Fruit fly (Drosophila melanogaster): ENCODE results near the gene CG18545.
"Not testable (repeated sequence)": the region's sequence is repeated elsewhere in the genome, so short reads cannot be mapped to it uniquely, and the experiment has no call there.

The CG18545 gene

dm6 chr3R:10340649-10341048 lies at the start of gene CG18545:
Gene CG18545 (plus strand): TSS chr3R:10340949.
- TF ChIP-seq CG7368, CG31627, cyc (GFP tag; optimal IDR thresholded peaks at IDR 0.05): not testable (repeated sequence)

- TF ChIP-seq OdsH (GFP tag; optimal IDR thresholded peaks at IDR 0.05) = no peak
- no peak for TF ChIP-seq Gug (GFP tag; IDR thresholded peaks at IDR 0.05)
- no peak for TF ChIP-seq CG9139 (GFP tag; optimal IDR thresholded peaks at IDR 0.05)
- no peak for TF ChIP-seq ss (GFP tag; optimal IDR thresholded peaks at IDR 0.05)
- TF ChIP-seq dsx (GFP tag; optimal IDR thresholded peaks at IDR 0.05; ENCODE audit: poor library complexity, severe bottlenecking) = no peak
- no peak for TF ChIP-seq CG1621 (tag; optimal IDR thresholded peaks at IDR 0.05)
- no peak for TF ChIP-seq CG6854 (GFP tag; optimal IDR thresholded peaks at IDR 0.05)
- no peak for TF ChIP-seq Hr39 (GFP tag; optimal IDR thresholded peaks at IDR 0.05)
- no peak for TF ChIP-seq lz (GFP tag; optimal IDR thresholded peaks at IDR 0.05)
- no peak for TF ChIP-seq CG6276 (GFP tag; optimal IDR thresholded peaks at IDR 0.05)
- TF ChIP-seq eg (GFP tag; IDR thresholded peaks at IDR 0.05) = no peak
- TF ChIP-seq CG4318 (GFP tag; optimal IDR thresholded peaks at IDR 0.05) = no peak
Observed at dm6 chr3R:10311076-10311744, 29.5 kb upstream of the CG18545 start, which contains the start of gene CG6293. Gene CG6293 (minus strand): TSS chr3R:10311613.

- TF ChIP-seq topi (GFP tag; optimal IDR thresholded peaks at IDR 0.05) (no peak), CG11762 (GFP tag; optimal IDR thresholded peaks at IDR 0.05; ENCODE audit: insufficient read depth) (no peak), CG10669 (GFP tag; optimal IDR thresholded peaks at IDR 0.05) (no peak), CG8119 (GFP tag; IDR thresholded peaks at IDR 0.05) (no peak), cyc (GFP tag; optimal IDR thresholded peaks at IDR 0.05) (no peak), lz (GFP tag; optimal IDR thresholded peaks at IDR 0.05) (no peak), CG8632 (GFP tag; optimal IDR thresholded peaks at IDR 0.05) (no peak), acj6 (GFP tag; optimal IDR thresholded peaks at IDR 0.05) (no peak), CG16779 (tag; optimal IDR thresholded peaks at IDR 0.05) (no peak), fkh (GFP tag; optimal IDR thresholded peaks at IDR 0.05) (no peak), fd59A (GFP tag; optimal IDR thresholded peaks at IDR 0.05) (no peak), CG6276 (GFP tag; optimal IDR thresholded peaks at IDR 0.05) (no peak), fd85E (GFP tag; optimal IDR thresholded peaks at IDR 0.05) (no peak), Eip93F (GFP tag; optimal IDR thresholded peaks at IDR 0.05) (no peak), CG6854 (GFP tag; optimal IDR thresholded peaks at IDR 0.05) (no peak), achi (GFP tag; optimal IDR thresholded peaks at IDR 0.05) (no peak), Eip78C (GFP tag) (no peak), CG6808 (GFP tag; optimal IDR thresholded peaks at IDR 0.05) (no peak)
Observed at dm6 chr3R:10311745-10312088, 29.0 kb upstream of the CG18545 start.

- TF ChIP-seq CG11294 (GFP tag; IDR thresholded peaks at IDR 0.05) = no peak
- no peak for TF ChIP-seq lz (GFP tag; optimal IDR thresholded peaks at IDR 0.05)
- TF ChIP-seq achi (GFP tag; optimal IDR thresholded peaks at IDR 0.05) = peak; percentile 97
- TF ChIP-seq svp (GFP tag) = no peak
- peak; percentile 96 for TF ChIP-seq fkh (GFP tag; optimal IDR thresholded peaks at IDR 0.05)
Observed at dm6 chr3R:10330734-10331642, 9.8 kb upstream of the CG18545 start, which contains the start of the genes Bruce and CG12818. Gene Bruce (minus strand): TSS chr3R:10331353. Gene CG12818 (plus strand): TSS chr3R:10331581.

- TF ChIP-seq vri (GFP tag; optimal IDR thresholded peaks at IDR 0.05) (no peak), Sox102F (GFP tag; optimal IDR thresholded peaks at IDR 0.05) (no peak), CG8119 (GFP tag; IDR thresholded peaks at IDR 0.05) (no peak), CG3919 (GFP tag; optimal IDR thresholded peaks at IDR 0.05) (no peak), dsx (GFP tag; optimal IDR thresholded peaks at IDR 0.05; ENCODE audit: poor library complexity, severe bottlenecking) (no peak), Eip93F (GFP tag; optimal IDR thresholded peaks at IDR 0.05) (no peak), svp (GFP tag) (no peak), salr (GFP tag; optimal IDR thresholded peaks at IDR 0.05) (no peak), CG8632 (GFP tag; optimal IDR thresholded peaks at IDR 0.05) (no peak), topi (GFP tag; optimal IDR thresholded peaks at IDR 0.05) (peak; percentile 67), CG11294 (GFP tag; IDR thresholded peaks at IDR 0.05) (no peak), CG11902 (GFP tag; optimal IDR thresholded peaks at IDR 0.05) (no peak), Ets96B (tag; optimal IDR thresholded peaks at IDR 0.05) (peak; percentile 4), ss (GFP tag; optimal IDR thresholded peaks at IDR 0.05) (no peak), fd85E (GFP tag; optimal IDR thresholded peaks at IDR 0.05) (no peak), cyc (GFP tag; optimal IDR thresholded peaks at IDR 0.05) (peak; percentile 57), CG6792 (GFP tag; optimal IDR thresholded peaks at IDR 0.05) (no peak), CG32006 (GFP tag; optimal IDR thresholded peaks at IDR 0.05) (no peak), Gug (GFP tag; IDR thresholded peaks at IDR 0.05) (no peak), CG4318 (GFP tag; optimal IDR thresholded peaks at IDR 0.05) (no peak)
Observed at dm6 chr3R:10332823-10333263, 7.9 kb upstream of the CG18545 start, which contains the start of gene sle. Gene sle (plus strand): TSS chr3R:10333115.

Data from whole organism, prepupa.